Worm (Caenorhabditis elegans): ENCODE data around the gene R07D5.2.

The R07D5.2 gene

DNA sequence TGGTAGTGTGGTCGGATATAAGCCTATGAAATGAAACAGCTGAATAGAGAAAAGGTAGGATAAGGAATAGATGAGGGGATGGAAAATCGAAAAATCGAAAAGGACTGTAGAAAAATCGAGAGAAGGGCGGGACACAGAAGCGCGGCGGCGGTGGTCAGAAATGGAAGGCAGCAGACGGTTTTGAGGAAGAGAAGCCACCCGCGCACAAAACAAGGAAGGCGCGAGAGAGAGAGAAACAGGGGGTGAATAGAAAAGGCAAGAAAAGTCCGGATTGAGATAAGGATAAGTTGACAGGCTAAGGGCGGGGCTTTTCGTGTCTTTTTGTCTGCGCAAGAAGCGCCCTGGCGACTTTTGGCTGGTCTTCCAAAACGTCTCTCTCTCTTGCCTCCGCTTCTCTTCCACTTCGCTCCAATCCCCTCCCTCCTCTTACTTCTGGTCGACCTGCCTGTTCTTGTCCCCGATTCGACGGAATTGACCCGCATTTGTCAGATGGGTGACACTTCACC is 8.6 kb downstream of the R07D5.2 start, which contains the start of gene mlt-9:
Gene mlt-9, minus strand, starts transcription at position 51 of the 506 bp plus-strand sequence.
- peak; percentile 77 for TF ChIP-seq zfh-2 (GFP tag; conservative IDR thresholded peaks at IDR 0.05)
- no peak for TF ChIP-seq pbrm-1 (GFP tag; IDR thresholded peaks at IDR 0.05)

DNA sequence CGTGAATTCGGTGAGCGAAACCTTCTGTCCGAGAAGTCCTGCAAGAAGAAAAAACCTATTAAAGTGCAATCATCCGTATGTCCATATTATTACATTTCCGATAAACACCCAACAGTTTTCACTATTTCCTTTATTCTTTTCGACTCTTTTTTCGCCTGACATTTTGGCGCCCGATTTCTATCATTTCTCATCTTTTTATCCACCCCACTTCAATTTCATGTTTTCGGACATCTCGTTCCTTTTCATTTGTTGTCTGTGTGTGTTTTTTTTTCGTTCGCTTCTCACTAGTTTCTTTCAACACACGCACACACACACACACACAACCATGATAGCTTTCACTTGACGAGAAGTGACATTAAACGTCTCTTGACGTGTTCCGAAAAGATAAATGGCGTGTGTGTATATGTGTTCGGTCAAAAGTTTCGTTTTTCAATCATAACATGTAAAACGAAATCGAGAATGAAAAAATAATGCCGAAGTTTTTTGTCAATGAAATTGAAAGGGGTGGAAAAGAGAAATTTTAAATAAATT is 11.4 kb downstream of the R07D5.2 start:
- TF ChIP-seq ztf-28 (GFP tag; IDR thresholded peaks at IDR 0.05) (no peak), nhr-179 (tag; optimal IDR thresholded peaks at IDR 0.05) (no peak), aptf-3 (GFP tag; IDR thresholded peaks at IDR 0.05) (no peak), ztf-6 (GFP tag; IDR thresholded peaks at IDR 0.05) (no peak), egl-44 (GFP tag; IDR thresholded peaks at IDR 0.05) (no peak), athp-1 (tag; optimal IDR thresholded peaks at IDR 0.05) (no peak), dox-1 (GFP tag; IDR thresholded peaks at IDR 0.05) (no peak), tlf-1 (GFP tag; optimal IDR thresholded peaks at IDR 0.05) (no peak), F39B2.1 (GFP tag; IDR thresholded peaks at IDR 0.05) (no peak), hmg-1.2 (GFP tag; IDR thresholded peaks at IDR 0.05) (no peak), fkh-3 (tag; optimal IDR thresholded peaks at IDR 0.05) (no peak), lin-40 (tag; optimal IDR thresholded peaks at IDR 0.05) (no peak), rec-8 (tag; optimal IDR thresholded peaks at IDR 0.05) (no peak), C17E4.6 (GFP tag; IDR thresholded peaks at IDR 0.05) (no peak)

DNA sequence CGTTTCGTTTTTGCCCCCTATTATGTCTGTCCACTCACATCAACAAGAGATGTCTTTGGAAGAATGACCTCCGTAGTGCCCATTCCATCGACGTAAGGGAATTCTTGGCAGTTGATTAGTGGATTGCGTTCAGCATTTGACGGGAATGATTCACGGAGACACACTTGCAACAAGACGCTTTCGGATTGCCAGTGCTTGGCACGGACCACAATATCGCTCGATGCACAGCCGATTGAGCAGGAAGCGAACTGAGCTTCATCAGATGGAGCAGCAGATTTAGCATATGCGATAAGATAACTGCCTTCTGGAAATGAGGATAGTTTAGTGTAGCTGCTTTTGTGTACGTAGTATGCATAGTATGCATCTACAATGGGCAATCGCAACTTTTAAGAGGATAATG is 12.9 kb downstream of the R07D5.2 start:
- no peak for TF ChIP-seq cebp-1 (GFP tag; IDR thresholded peaks at IDR 0.05)
- TF ChIP-seq cebp-1 (tag; optimal IDR thresholded peaks at IDR 0.05): no peak
- no peak for TF ChIP-seq madf-3 (GFP tag; IDR thresholded peaks at IDR 0.05)
- TF ChIP-seq dox-1 (GFP tag; IDR thresholded peaks at IDR 0.05): no peak
- no peak for TF ChIP-seq sptf-2 (GFP tag; optimal IDR thresholded peaks at IDR 0.05)
- TF ChIP-seq cebp-2 (GFP tag; IDR thresholded peaks at IDR 0.05): 0 out of 2 replicates have a peak, but pooled peaks have one; percentile 24
- TF ChIP-seq hrde-1 (tag; optimal IDR thresholded peaks at IDR 0.05; ENCODE audit: borderline replicate concordance): no peak

DNA sequence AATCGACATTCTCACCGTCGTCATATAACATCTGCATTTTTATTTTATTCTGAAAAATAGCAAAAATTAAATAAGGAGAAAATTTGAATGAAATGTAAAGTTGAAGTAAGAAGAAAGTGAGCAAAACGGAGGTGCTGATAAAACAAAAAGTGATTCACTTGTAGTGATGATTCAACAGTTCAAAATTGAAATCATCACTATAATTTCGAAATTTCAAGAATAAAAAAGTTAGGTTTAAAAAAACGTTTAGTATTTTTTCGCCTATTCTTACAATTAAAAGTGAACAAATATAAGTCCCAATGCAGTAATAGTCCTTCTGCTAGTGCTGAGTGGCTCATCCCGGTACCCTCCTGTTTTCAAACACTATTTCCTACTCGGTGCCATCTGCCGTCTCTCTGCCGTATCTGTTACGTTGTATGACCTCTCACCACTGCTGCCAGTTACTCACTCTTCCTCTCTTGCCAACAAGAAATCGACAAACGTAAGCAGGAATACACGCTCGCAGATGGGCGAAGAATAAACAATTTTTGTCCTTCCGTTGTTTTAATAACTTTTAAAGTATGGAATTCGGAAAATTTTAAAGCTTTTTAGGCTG is 15.9 kb downstream of the R07D5.2 start, which contains the start of gene dhhc-1:
Gene dhhc-1, minus strand, starts transcription at position 51 of the 595 bp plus-strand sequence.
- TF ChIP-seq dox-1 (GFP tag; IDR thresholded peaks at IDR 0.05): peak; percentile 54; the same call in 1 of the 2 replicates
- peak; percentile 56 for TF ChIP-seq nhr-80 (tag; optimal IDR thresholded peaks at IDR 0.05)
- no peak for TF ChIP-seq ets-4 (GFP tag; optimal IDR thresholded peaks at IDR 0.05)
- TF ChIP-seq F49E8.2 (tag; optimal IDR thresholded peaks at IDR 0.05; ENCODE audit: insufficient read depth): no peak
- TF ChIP-seq ceh-27 (GFP tag; optimal IDR thresholded peaks at IDR 0.05): peak; percentile 54
- peak; percentile 84 for TF ChIP-seq hmg-1.2 (GFP tag; IDR thresholded peaks at IDR 0.05)
- no peak for TF ChIP-seq repo-1 (tag; optimal IDR thresholded peaks at IDR 0.05)

DNA sequence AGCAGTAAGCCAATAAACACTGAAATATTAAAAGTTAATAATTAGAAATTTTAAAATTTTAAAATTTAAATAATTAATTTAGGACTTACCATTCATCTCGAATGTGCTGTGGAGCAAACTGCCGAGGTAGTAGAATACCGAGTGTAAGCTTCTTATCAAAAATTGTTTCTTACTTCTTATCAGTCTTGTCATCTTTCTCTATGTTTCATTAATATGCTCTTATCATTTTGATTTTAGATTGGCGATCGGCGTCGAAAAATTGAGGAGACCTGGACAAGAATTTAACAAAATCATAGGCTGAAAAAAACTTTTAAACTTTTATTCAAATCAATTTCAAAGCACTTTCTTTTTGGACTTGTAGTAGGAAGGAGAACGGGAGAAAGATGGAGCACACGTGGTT is 18.7 kb downstream of the R07D5.2 start, which contains the start of gene F09B12.3:
Gene F09B12.3, minus strand, starts transcription at position 192 of the 400 bp plus-strand sequence.
- TF ChIP-seq nhr-80 (tag; optimal IDR thresholded peaks at IDR 0.05): peak; percentile 54
- TF ChIP-seq dpl-1 (GFP tag; optimal IDR thresholded peaks at IDR 0.05): no peak
- TF ChIP-seq let-526 (GFP tag; IDR thresholded peaks at IDR 0.05): no peak
- no peak for TF ChIP-seq unc-62 (GFP tag; optimal IDR thresholded peaks at IDR 0.05)

All from whole organism, young adult.